Fruit fly (Drosophila melanogaster) whole organism, embryonic: Measurements from ENCODE around the gene CG10863.
A peak's percentile ranks its signal among the peaks of the same experiment; 100 is the strongest.

Experiments used
- Adf1 ChIP-seq: fragments of 200-800 bp; sonication (Bioruptor generic); IDR thresholded peaks from 2 replicates; pipeline ENCODE4 v1.3.6; 2022; ENCODE audit warnings: missing biosample characterization, missing genetic modification characterization
- B-H2 ChIP-seq: fragments of 200-800 bp; sonication (Bioruptor generic); optimal IDR thresholded peaks from 2 replicates; lab custom pipeline; 2018; ENCODE audit warnings: missing biosample characterization, mild to moderate bottlenecking, missing genetic modification characterization
- Bteb2 ChIP-seq: fragments of 200-800 bp; sonication (Bioruptor generic); optimal IDR thresholded peaks from 2 replicates; lab custom pipeline; 2016; ENCODE audit warnings: missing biosample characterization, missing genetic modification characterization
- C15 ChIP-seq: fragments of 200-800 bp; sonication (Bioruptor generic); IDR thresholded peaks from 3 replicates; pipeline ENCODE4 v1.3.6; 2022; ENCODE audit warnings: missing biosample characterization, missing genetic modification characterization
- CG11560 ChIP-seq: fragments of 200-800 bp; sonication (Bioruptor generic); IDR thresholded peaks from 3 replicates; pipeline ENCODE4 v1.3.6; 2022; ENCODE audit warnings: missing biosample characterization, missing genetic modification characterization
- CG12744 ChIP-seq: fragments of 200-800 bp; sonication (Bioruptor generic); optimal IDR thresholded peaks from 2 replicates; lab custom pipeline; 2016; ENCODE audit warnings: missing biosample characterization, missing genetic modification characterization
- CG12769 ChIP-seq: fragments of 200-800 bp; sonication (Bioruptor generic); optimal IDR thresholded peaks from 2 replicates; lab custom pipeline; 2019; ENCODE audit warnings: missing biosample characterization, mild to moderate bottlenecking, missing genetic modification characterization, moderate library complexity
- CG13296 ChIP-seq: fragments of 200-800 bp; sonication (Bioruptor generic); optimal IDR thresholded peaks from 3 replicates; lab custom pipeline; 2018; ENCODE audit warnings: missing biosample characterization, mild to moderate bottlenecking, missing genetic modification characterization
- CG13624 ChIP-seq: fragments of 200-800 bp; sonication (Bioruptor generic); optimal IDR thresholded peaks from 2 replicates; lab custom pipeline; 2016; ENCODE audit warnings: missing biosample characterization, missing genetic modification characterization
- CG14014 ChIP-seq: fragments of 200-800 bp; sonication (Bioruptor generic); IDR thresholded peaks from 2 replicates; pipeline ENCODE4 v1.3.6; 2022; ENCODE audit warnings: missing biosample characterization, missing genetic modification characterization
- CG17359 ChIP-seq: fragments of 200-800 bp; sonication (Bioruptor generic); optimal IDR thresholded peaks from 3 replicates; lab custom pipeline; 2018; ENCODE audit warnings: missing biosample characterization, mild to moderate bottlenecking, missing genetic modification characterization, moderate library complexity
- CG17912 ChIP-seq: fragments of 200-800 bp; sonication (Bioruptor generic); optimal IDR thresholded peaks from 2 replicates; lab custom pipeline; 2018; ENCODE audit warnings: missing biosample characterization, mild to moderate bottlenecking, missing genetic modification characterization
- CG1832 ChIP-seq: fragments of 200-800 bp; sonication (Bioruptor generic); optimal IDR thresholded peaks from 2 replicates; lab custom pipeline; 2017; ENCODE audit warnings: missing biosample characterization, mild to moderate bottlenecking, missing genetic modification characterization, inconsistent platforms
- CG2875 ChIP-seq: fragments of 200-800 bp; sonication (Bioruptor generic); optimal IDR thresholded peaks from 2 replicates; lab custom pipeline; 2017; ENCODE audit warnings: missing biosample characterization, mild to moderate bottlenecking, missing genetic modification characterization, missing genetic modification reagents
- CG30431 ChIP-seq: fragments of 200-800 bp; sonication (Bioruptor generic); optimal IDR thresholded peaks from 2 replicates; lab custom pipeline; 2017; ENCODE audit warnings: missing biosample characterization, missing genetic modification characterization
- CG31388 ChIP-seq: fragments of 200-800 bp; sonication (Bioruptor generic); optimal IDR thresholded peaks from 2 replicates; lab custom pipeline; 2016; ENCODE audit warnings: missing biosample characterization, missing genetic modification characterization
- CG31441 ChIP-seq: fragments of 200-800 bp; sonication (Bioruptor generic); IDR thresholded peaks from 2 replicates; pipeline ENCODE4 v1.3.6; 2022; ENCODE audit warnings: missing biosample characterization, missing genetic modification characterization
- CG3163 ChIP-seq: fragments of 200-800 bp; sonication (Bioruptor generic); optimal IDR thresholded peaks from 3 replicates; lab custom pipeline; 2016; ENCODE audit warnings: missing biosample characterization, missing genetic modification characterization
- CG34224 ChIP-seq: fragments of 200-800 bp; sonication (Bioruptor generic); IDR thresholded peaks from 3 replicates; pipeline ENCODE4 v1.3.6; 2022; ENCODE audit warnings: missing biosample characterization, missing genetic modification characterization; ENCODE audit not compliant: partially characterized antibody
- CG4404 ChIP-seq: fragments of 200-800 bp; sonication (Bioruptor generic); IDR thresholded peaks from 2 replicates; pipeline ENCODE4 v1.3.6; 2022; ENCODE audit warnings: missing biosample characterization, missing genetic modification characterization
- CG5245 ChIP-seq: fragments of 200-800 bp; sonication (Bioruptor generic); optimal IDR thresholded peaks from 3 replicates; lab custom pipeline; 2016; ENCODE audit warnings: missing biosample characterization, missing genetic modification characterization
- CG7372 ChIP-seq: fragments of 200-800 bp; sonication (Bioruptor generic); IDR thresholded peaks from 2 replicates; pipeline ENCODE4 v1.3.6; 2022; ENCODE audit warnings: missing biosample characterization, missing genetic modification characterization
- CG7786 ChIP-seq: fragments of 200-800 bp; sonication (Bioruptor generic); optimal IDR thresholded peaks from 2 replicates; lab custom pipeline; 2016; ENCODE audit warnings: missing biosample characterization, missing genetic modification characterization
- CG8359 ChIP-seq: fragments of 200-800 bp; sonication (Bioruptor generic); optimal IDR thresholded peaks from 2 replicates; lab custom pipeline; 2017; ENCODE audit warnings: missing biosample characterization, mild to moderate bottlenecking, missing genetic modification characterization, borderline replicate concordance
- CG9727 ChIP-seq: fragments of 200-800 bp; sonication (Bioruptor generic); optimal IDR thresholded peaks from 3 replicates; lab custom pipeline; 2017; ENCODE audit warnings: missing biosample characterization, mild to moderate bottlenecking, missing genetic modification characterization
- CoRest ChIP-seq: fragments of 200-800 bp; sonication (Bioruptor generic); optimal IDR thresholded peaks from 3 replicates; lab custom pipeline; 2018; ENCODE audit warnings: missing biosample characterization, mild to moderate bottlenecking, missing genetic modification characterization, moderate library complexity
- Dbx ChIP-seq: fragments of 200-800 bp; sonication (Bioruptor generic); IDR thresholded peaks from 3 replicates; pipeline ENCODE4 v1.3.6; 2022; ENCODE audit warnings: missing biosample characterization, missing genetic modification characterization
- Dp ChIP-seq: fragments of 200-800 bp; sonication (Bioruptor generic); optimal IDR thresholded peaks from 2 replicates; lab custom pipeline; 2018; ENCODE audit warnings: missing biosample characterization, mild to moderate bottlenecking, missing genetic modification characterization, moderate library complexity
- Hr51 ChIP-seq, 2 experiments: fragments of 200-800 bp; sonication (Bioruptor generic); optimal IDR thresholded peaks; 2 replicates in 1 of 2; 3 replicates in 1 of 2; lab custom pipeline; 2016 to 2018; ENCODE audit warnings: missing biosample characterization in 2 of 2, missing genetic modification characterization in 2 of 2, mild to moderate bottlenecking in 1 of 2, moderate library complexity in 1 of 2
- Lim3 ChIP-seq: fragments of 200-800 bp; sonication (Bioruptor generic); IDR thresholded peaks from 2 replicates; pipeline ENCODE4 v1.3.6; 2022; ENCODE audit warnings: missing biosample characterization, missing genetic modification characterization
- Meics ChIP-seq: fragments of 200-800 bp; sonication (Bioruptor generic); optimal IDR thresholded peaks from 2 replicates; lab custom pipeline; 2017; ENCODE audit warnings: missing biosample characterization, mild to moderate bottlenecking, missing genetic modification characterization
- Nf-YC ChIP-seq: fragments of 200-800 bp; optimal IDR thresholded peaks from 3 replicates; lab custom pipeline; 2019; ENCODE audit warnings: missing biosample characterization, mild to moderate bottlenecking, missing genetic modification characterization, moderate library complexity
- Poxn ChIP-seq: fragments of 200-800 bp; sonication (Bioruptor generic); IDR thresholded peaks from 2 replicates; pipeline ENCODE4 v1.3.6; 2022; ENCODE audit warnings: missing biosample characterization, missing genetic modification characterization
- Ptx1 ChIP-seq: fragments of 200-800 bp; sonication (Bioruptor generic); IDR thresholded peaks from 2 replicates; pipeline ENCODE4 v1.3.6; 2022; ENCODE audit warnings: missing biosample characterization, missing genetic modification characterization
- Ssrp ChIP-seq: fragments of 200-800 bp; sonication (Bioruptor generic); optimal IDR thresholded peaks from 2 replicates; lab custom pipeline; 2018; ENCODE audit warnings: missing biosample characterization, mild to moderate bottlenecking, missing genetic modification characterization, moderate library complexity
- Tbp ChIP-seq: fragments of >200 bp; optimal IDR thresholded peaks from 2 replicates; lab custom pipeline; 2018; ENCODE audit warnings: missing biosample characterization, missing genetic modification characterization
- Vsx1 ChIP-seq: fragments of 200-800 bp; sonication (Bioruptor generic); optimal IDR thresholded peaks from 2 replicates; lab custom pipeline; 2017; ENCODE audit warnings: missing biosample characterization, mild to moderate bottlenecking, missing genetic modification characterization, missing genetic modification reagents
- Xbp1 ChIP-seq: fragments of 200-800 bp; sonication (Bioruptor generic); optimal IDR thresholded peaks from 3 replicates; lab custom pipeline; 2016; ENCODE audit warnings: missing biosample characterization, mild to moderate bottlenecking, missing genetic modification characterization
- az2 ChIP-seq: fragments of 200-800 bp; sonication (Bioruptor generic); optimal IDR thresholded peaks from 3 replicates; lab custom pipeline; 2016; ENCODE audit warnings: missing biosample characterization, missing genetic modification characterization
- br ChIP-seq: fragments of >200 bp; optimal IDR thresholded peaks from 2 replicates; lab custom pipeline; 2017
- chif ChIP-seq, 2 experiments: fragments of 200-800 bp; sonication (Bioruptor generic); optimal IDR thresholded peaks; 3 replicates each; lab custom pipeline; 2016; ENCODE audit warnings: missing biosample characterization in 2 of 2, missing genetic modification characterization in 2 of 2
- dimm ChIP-seq: fragments of 200-800 bp; sonication (Bioruptor generic); IDR thresholded peaks from 2 replicates; pipeline ENCODE4 v1.3.6; 2022; ENCODE audit warnings: missing biosample characterization, missing genetic modification characterization
- dysf ChIP-seq: fragments of 200-800 bp; sonication (Bioruptor generic); IDR thresholded peaks from 3 replicates; pipeline ENCODE4 v1.3.6; 2022; ENCODE audit warnings: missing biosample characterization, missing genetic modification characterization
- grau ChIP-seq: fragments of 200-800 bp; optimal IDR thresholded peaks from 3 replicates; lab custom pipeline; 2019; ENCODE audit warnings: missing biosample characterization, mild to moderate bottlenecking, missing genetic modification characterization, moderate library complexity
- gro ChIP-seq: fragments of 200-800 bp; sonication (Bioruptor generic); optimal IDR thresholded peaks from 2 replicates; lab custom pipeline; 2016; ENCODE audit warnings: missing biosample characterization, missing genetic modification characterization
- mld ChIP-seq: fragments of 200-800 bp; sonication (Bioruptor generic); IDR thresholded peaks from 3 replicates; pipeline ENCODE4 v1.3.6; 2022; ENCODE audit warnings: missing biosample characterization, missing genetic modification characterization; ENCODE audit not compliant: partially characterized antibody
- nerfin-1 ChIP-seq: fragments of 200-800 bp; sonication (Bioruptor generic); optimal IDR thresholded peaks from 3 replicates; lab custom pipeline; 2019; ENCODE audit warnings: missing biosample characterization, mild to moderate bottlenecking, missing genetic modification characterization, moderate library complexity
- slou ChIP-seq: fragments of 200-800 bp; sonication (Bioruptor generic); optimal IDR thresholded peaks from 3 replicates; lab custom pipeline; 2016; ENCODE audit warnings: missing biosample characterization, missing genetic modification characterization
- slp2 ChIP-seq: fragments of 200-800 bp; sonication (Bioruptor generic); optimal IDR thresholded peaks from 2 replicates; lab custom pipeline; 2016; ENCODE audit warnings: missing biosample characterization, missing genetic modification characterization
- trem ChIP-seq: fragments of 200-800 bp; optimal IDR thresholded peaks from 3 replicates; lab custom pipeline; 2019; ENCODE audit warnings: missing biosample characterization, mild to moderate bottlenecking, missing genetic modification characterization, moderate library complexity
- vnd ChIP-seq: fragments of 200-800 bp; sonication (Bioruptor generic); IDR thresholded peaks from 3 replicates; pipeline ENCODE4 v1.3.6; 2022; ENCODE audit warnings: missing biosample characterization, missing genetic modification characterization; ENCODE audit not compliant: partially characterized antibody
- zfh2 ChIP-seq: fragments of 200-800 bp; sonication (Bioruptor generic); optimal IDR thresholded peaks from 2 replicates; lab custom pipeline; 2016; ENCODE audit warnings: missing biosample characterization, missing genetic modification characterization

Gene CG10863

DNA sequence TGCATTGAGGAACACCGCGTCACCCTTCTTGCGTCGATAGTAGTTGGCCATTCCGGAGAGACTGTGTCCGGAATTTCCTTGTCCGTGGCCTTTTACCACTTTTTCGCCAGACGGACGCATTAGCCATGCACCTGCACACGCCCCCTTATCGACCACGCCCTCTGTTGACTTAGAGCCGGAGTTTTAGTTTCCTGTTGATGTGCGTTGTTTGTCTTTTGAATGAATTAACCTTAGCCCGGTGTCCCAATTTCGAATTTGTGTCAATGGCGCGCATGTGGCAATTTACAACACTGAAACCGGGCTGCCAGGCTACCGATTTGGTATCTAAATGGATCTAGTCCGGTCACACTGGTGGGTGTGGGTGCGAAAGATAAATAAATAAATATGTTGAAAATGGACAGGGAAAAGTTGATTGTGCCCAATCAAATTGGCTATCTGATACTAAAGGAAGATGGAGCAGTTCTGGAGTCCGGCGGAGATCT is 45.7 kb downstream of the CG10863 start, which contains the start of the genes Gr63a and Lamtor4 (continued):
- TF ChIP-seq Dp (GFP tag; lab: Kevin White, UChicago), result peak; percentile 98
- TF ChIP-seq CG17912, result peak; percentile 51
- peak; percentile 32 for TF ChIP-seq Nf-YC (tag; lab: Kevin White, UChicago)
- TF ChIP-seq nerfin-1 (tag; lab: Kevin White, UChicago), result peak; percentile 72
- TF ChIP-seq CG2875 (GFP tag; lab: Kevin White, UChicago), result no peak
- TF ChIP-seq CG14014, result no peak
- TF ChIP-seq CoRest (tag; lab: Kevin White, UChicago), result peak; percentile 19
- peak; percentile 26 for TF ChIP-seq Xbp1
- peak; percentile 50 for TF ChIP-seq B-H2 (GFP tag; lab: Kevin White, UChicago)
- no peak for TF ChIP-seq CG31441
- no peak for TF ChIP-seq vnd (GFP tag; lab: Robert Waterston, UW)
- TF ChIP-seq CG31388 (GFP tag; lab: Kevin White, UChicago), result no peak
- TF ChIP-seq CG13296 (GFP tag; lab: Kevin White, UChicago), result no peak
- TF ChIP-seq CG1832, result no peak
- no peak for TF ChIP-seq chif (GFP tag; optimal IDR thresholded peaks at IDR 0.05; lab: Kevin White, UChicago)
- peak; percentile 27 for TF ChIP-seq gro (GFP tag; lab: Kevin White, UChicago)
- no peak for TF ChIP-seq CG12744
- TF ChIP-seq Meics (GFP tag; lab: Kevin White, UChicago), result no peak
- no peak for TF ChIP-seq Vsx1
- TF ChIP-seq CG17359 (tag; lab: Kevin White, UChicago), result no peak
- 0 out of 3 replicates have a peak, but pooled peaks have one; percentile 15 for TF ChIP-seq Dbx (GFP tag; lab: Robert Waterston, UW)
- no peak for TF ChIP-seq br (lab: Kevin White, UChicago)
- no peak for TF ChIP-seq Adf1 (GFP tag; lab: Robert Waterston, UW)
- no peak for TF ChIP-seq CG8359 (GFP tag; lab: Kevin White, UChicago)
- no peak for TF ChIP-seq Ssrp (tag; lab: Kevin White, UChicago)
- TF ChIP-seq trem (tag; lab: Kevin White, UChicago), result peak; percentile 85
- no peak for TF ChIP-seq mld (GFP tag; lab: Robert Waterston, UW)
- TF ChIP-seq Bteb2 (GFP tag; lab: Kevin White, UChicago), result no peak
- TF ChIP-seq CG5245 (GFP tag; lab: Kevin White, UChicago), result no peak
- no peak for TF ChIP-seq Hr51 (GFP tag; optimal IDR thresholded peaks at IDR 0.05; lab: Kevin White, UChicago)
- TF ChIP-seq CG34224 (GFP tag; lab: Robert Waterston, UW), result no peak
- no peak for TF ChIP-seq slp2 (GFP tag; lab: Kevin White, UChicago)
- TF ChIP-seq CG30431 (GFP tag; lab: Kevin White, UChicago), result no peak
- no peak for TF ChIP-seq Poxn (GFP tag; lab: Robert Waterston, UW)
- peak; percentile 16 for TF ChIP-seq grau (tag; lab: Kevin White, UChicago)
- no peak for TF ChIP-seq dysf (GFP tag; lab: Robert Waterston, UW)
- TF ChIP-seq CG13624 (GFP tag; lab: Kevin White, UChicago), result peak; percentile 57
- TF ChIP-seq az2 (GFP tag; lab: Kevin White, UChicago), result no peak
- no peak for TF ChIP-seq CG7372
- TF ChIP-seq slou (GFP tag; lab: Kevin White, UChicago), result no peak
- TF ChIP-seq CG11560, result no peak
- no peak for TF ChIP-seq Lim3 (GFP tag; lab: Robert Waterston, UW)
- peak; percentile 15 for TF ChIP-seq zfh2 (GFP tag; lab: Kevin White, UChicago)
- no peak for TF ChIP-seq CG4404 (GFP tag; lab: Robert Waterston, UW)
- no peak for TF ChIP-seq CG9727 (GFP tag; lab: Kevin White, UChicago)
- peak; percentile 28 for TF ChIP-seq CG7786 (GFP tag; lab: Kevin White, UChicago)
- no peak for TF ChIP-seq C15
- TF ChIP-seq CG3163 (GFP tag; lab: Kevin White, UChicago), result no peak
- peak; percentile 27 for TF ChIP-seq CG12769 (tag; lab: Kevin White, UChicago)
- TF ChIP-seq dimm (GFP tag; lab: Robert Waterston, UW), result no peak
- TF ChIP-seq Ptx1, result no peak
- TF ChIP-seq Tbp, result no peak
